Fruit fly (Drosophila melanogaster): ENCODE results near the gene Adk1.

dm6 chr3R:12226239-12226638 is 28.5 kb downstream of the Adk1 start, which contains the start of gene CG12256:
- no peak for TF ChIP-seq nerfin-1 (tag; optimal IDR thresholded peaks at IDR 0.05)
- no peak for TF ChIP-seq bowl (GFP tag; IDR thresholded peaks at IDR 0.05)
- no peak for TF ChIP-seq CG3838 (GFP tag; optimal IDR thresholded peaks at IDR 0.05)

Data from whole organism, embryonic.